Worm (Caenorhabditis elegans) whole organism, L4 larva: ENCODE measurements around the gene wip-1.
A peak's percentile ranks its signal among the peaks of the same experiment; 100 is the strongest.
"Not testable (repeated sequence)": the region's sequence is repeated elsewhere in the genome, so short reads cannot be mapped to it uniquely, and the experiment has no call there.

ENCODE experiments used
- F10B5.3 ChIP-seq: sonication (generic microtip); optimal IDR thresholded peaks from 2 replicates; lab custom pipeline; 2016; ENCODE audit warnings: mild to moderate bottlenecking, missing genetic modification characterization, missing compliant biosample characterization
- F26F4.8 ChIP-seq: fragments of 200-800 bp; sonication (Bioruptor generic); conservative IDR thresholded peaks from 2 replicates; pipeline ENCODE4 v1.3.6; 2022; ENCODE audit warnings: missing genetic modification characterization, missing compliant biosample characterization
- Y5F2A.4 ChIP-seq: fragments of 200-800 bp; sonication (Bioruptor generic); optimal IDR thresholded peaks from 2 replicates; lab custom pipeline; 2018; ENCODE audit warnings: mild to moderate bottlenecking, missing genetic modification characterization, missing compliant biosample characterization
- ZK337.2 ChIP-seq: fragments of 200-800 bp; sonication (Bioruptor generic); IDR thresholded peaks from 2 replicates; pipeline ENCODE4 v1.3.6; 2022; ENCODE audit warnings: missing genetic modification reagents, missing genetic modification characterization, missing compliant biosample characterization
- aha-1 ChIP-seq: fragments of 150-350 bp; peaks from one replicate; lab custom pipeline; 2014; ENCODE audit warnings: missing biosample characterization, missing genetic modification characterization
- attf-4 ChIP-seq: sonication (generic microtip); optimal IDR thresholded peaks from 3 replicates; lab custom pipeline; 2017; ENCODE audit warnings: missing biosample characterization, missing genetic modification characterization
- ceh-32 ChIP-seq: sonication (generic microtip); optimal IDR thresholded peaks from 2 replicates; lab custom pipeline; 2016; ENCODE audit warnings: mild to moderate bottlenecking, missing genetic modification characterization, missing compliant biosample characterization; ENCODE audit not compliant: poor library complexity
- daf-12 ChIP-seq: fragments of 150-350 bp; optimal IDR thresholded peaks from 2 replicates; lab custom pipeline; 2014; ENCODE audit warnings: missing biosample characterization, missing genetic modification reagents, missing genetic modification characterization
- daf-16 ChIP-seq, 3 experiments: sonication (generic microtip); optimal IDR thresholded peaks; 2 replicates each; lab custom pipeline; 2016 to 2017; ENCODE audit warnings: missing genetic modification characterization in 3 of 3, missing genetic modification reagents in 3 of 3, mild to moderate bottlenecking in 2 of 3, missing compliant biosample characterization in 2 of 3, missing biosample characterization in 1 of 3, moderate library complexity in 1 of 3
- daf-19 ChIP-seq: fragments of 200-800 bp; sonication (Bioruptor generic); conservative IDR thresholded peaks from 2 replicates; pipeline ENCODE4 v1.3.6; 2022; ENCODE audit warnings: missing genetic modification characterization, missing compliant biosample characterization
- dmd-6 ChIP-seq: fragments of 200-800 bp; sonication (Bioruptor generic); IDR thresholded peaks from 2 replicates; pipeline ENCODE4 v1.3.6; 2022; ENCODE audit warnings: missing genetic modification reagents, missing genetic modification characterization, missing compliant biosample characterization
- duxl-1 ChIP-seq: sonication (generic microtip); optimal IDR thresholded peaks from 2 replicates; lab custom pipeline; 2016; ENCODE audit warnings: mild to moderate bottlenecking, missing genetic modification characterization, moderate library complexity, missing compliant biosample characterization; ENCODE audit not compliant: poor library complexity
- fos-1 ChIP-seq: fragments of 150-350 bp; optimal IDR thresholded peaks from 2 replicates; lab custom pipeline; 2014; ENCODE audit warnings: missing biosample characterization, missing genetic modification characterization
- hlh-11 ChIP-seq: fragments of 200-800 bp; sonication (Bioruptor generic); optimal IDR thresholded peaks from 2 replicates; lab custom pipeline; 2018; ENCODE audit warnings: mild to moderate bottlenecking, missing genetic modification characterization, missing compliant biosample characterization
- hlh-30 ChIP-seq: sonication (generic microtip); optimal IDR thresholded peaks from 2 replicates; lab custom pipeline; 2017; ENCODE audit warnings: antibody characterized with exemption, mild to moderate bottlenecking, missing genetic modification characterization, missing compliant biosample characterization; ENCODE audit not compliant: insufficient read depth
- hmg-1.1 ChIP-seq: fragments of 200-800 bp; sonication (Bioruptor generic); IDR thresholded peaks from 2 replicates; pipeline ENCODE4 v1.3.6; 2022; ENCODE audit warnings: missing genetic modification reagents, missing genetic modification characterization, missing compliant biosample characterization
- lim-7 ChIP-seq: fragments of 200-800 bp; sonication (Bioruptor generic); IDR thresholded peaks from 2 replicates; pipeline ENCODE4 v1.3.6; 2022; ENCODE audit warnings: missing genetic modification characterization, missing compliant biosample characterization
- mdt-29 ChIP-seq: fragments of 200-800 bp; sonication (Bioruptor generic); IDR thresholded peaks from 2 replicates; pipeline ENCODE4 v1.3.6; 2022; ENCODE audit warnings: missing genetic modification reagents, missing genetic modification characterization, missing compliant biosample characterization
- mep-1 ChIP-seq: fragments of 150-350 bp; sonication (generic microtip); optimal IDR thresholded peaks from 3 replicates; lab custom pipeline; 2014; ENCODE audit warnings: missing biosample characterization, missing genetic modification characterization
- mxl-2 ChIP-seq: fragments of 200-800 bp; sonication (Bioruptor generic); conservative IDR thresholded peaks from 2 replicates; pipeline ENCODE4 v1.3.6; 2022; ENCODE audit warnings: missing genetic modification reagents, missing genetic modification characterization, missing compliant biosample characterization
- mxl-3 ChIP-seq: fragments of 200-800 bp; sonication (Bioruptor generic); optimal IDR thresholded peaks from 2 replicates; lab custom pipeline; 2018; ENCODE audit warnings: mild to moderate bottlenecking, missing genetic modification characterization, missing compliant biosample characterization
- nhr-111 ChIP-seq: fragments of 200-800 bp; sonication (Bioruptor generic); optimal IDR thresholded peaks from 2 replicates; lab custom pipeline; 2018; ENCODE audit warnings: mild to moderate bottlenecking, missing genetic modification characterization, missing compliant biosample characterization
- nhr-25 ChIP-seq: sonication (generic microtip); optimal IDR thresholded peaks from 2 replicates; lab custom pipeline; 2017; ENCODE audit warnings: missing genetic modification characterization, mild to moderate bottlenecking, missing compliant biosample characterization, antibody characterized with exemption, moderate library complexity, borderline replicate concordance; ENCODE audit not compliant: insufficient read depth
- nhr-28 ChIP-seq: fragments of 150-350 bp; optimal IDR thresholded peaks from 2 replicates; lab custom pipeline; 2014; ENCODE audit warnings: missing biosample characterization, missing genetic modification characterization
- nhr-42 ChIP-seq: fragments of 200-800 bp; sonication (Bioruptor generic); IDR thresholded peaks from 2 replicates; pipeline ENCODE4 v1.3.6; 2022; ENCODE audit warnings: missing genetic modification characterization, missing compliant biosample characterization
- nhr-48 ChIP-seq: sonication (generic microtip); optimal IDR thresholded peaks from 2 replicates; lab custom pipeline; 2016; ENCODE audit warnings: mild to moderate bottlenecking, missing genetic modification characterization, missing compliant biosample characterization
- nhr-77 ChIP-seq: fragments of 150-350 bp; optimal IDR thresholded peaks from 2 replicates; lab custom pipeline; 2014; ENCODE audit warnings: missing biosample characterization, missing genetic modification characterization
- pha-4 ChIP-seq, 2 experiments: fragments of 150-350 bp in 1 of 2; fragments of 200-800 bp in 1 of 2; sonication (Bioruptor generic) in 1 of 2; IDR thresholded peaks in 1 of 2; optimal IDR thresholded peaks in 1 of 2; 2 replicates each; pipeline versions ENCODE4 v1.3.6 to Lab custom; 2014 to 2022; ENCODE audit warnings: missing genetic modification characterization in 2 of 2, missing genetic modification reagents in 2 of 2, missing biosample characterization in 1 of 2, missing compliant biosample characterization in 1 of 2
- pqm-1 ChIP-seq: sonication (generic microtip); optimal IDR thresholded peaks from 2 replicates; lab custom pipeline; 2017; ENCODE audit warnings: missing biosample characterization, missing genetic modification characterization
- snpc-1.2 ChIP-seq: fragments of 200-800 bp; sonication (Bioruptor generic); IDR thresholded peaks from 2 replicates; pipeline ENCODE4 v1.3.6; 2022; ENCODE audit warnings: missing genetic modification reagents, missing genetic modification characterization, missing compliant biosample characterization
- spr-1 ChIP-seq: sonication (generic microtip); optimal IDR thresholded peaks from 2 replicates; lab custom pipeline; 2016; ENCODE audit warnings: mild to moderate bottlenecking, missing genetic modification characterization, missing compliant biosample characterization
- spr-3 ChIP-seq: fragments of 200-800 bp; sonication (Bioruptor generic); optimal IDR thresholded peaks from 2 replicates; lab custom pipeline; 2018; ENCODE audit warnings: mild to moderate bottlenecking, missing genetic modification characterization, missing compliant biosample characterization
- tag-97 ChIP-seq: fragments of 200-800 bp; sonication (Bioruptor generic); IDR thresholded peaks from 2 replicates; pipeline ENCODE4 v1.3.6; 2022; ENCODE audit warnings: missing genetic modification characterization, missing compliant biosample characterization
- unc-62 ChIP-seq, 3 experiments: fragments of 150-350 bp in 1 of 3; sonication (generic microtip); optimal IDR thresholded peaks in 2 of 3; peaks in 1 of 3; 1 replicate in 1 of 3; 2 replicates in 2 of 3; lab custom pipeline; 2014 to 2017; ENCODE audit warnings: missing biosample characterization in 3 of 3, missing genetic modification characterization in 3 of 3, missing genetic modification reagents in 3 of 3, missing genotype in 1 of 3
- vab-7 ChIP-seq: fragments of 200-800 bp; sonication (Bioruptor generic); IDR thresholded peaks from 2 replicates; pipeline ENCODE4 v1.3.6; 2022; ENCODE audit warnings: missing genetic modification reagents, missing genetic modification characterization, missing compliant biosample characterization
- zfp-3 ChIP-seq: fragments of 200-800 bp; sonication (Bioruptor generic); conservative IDR thresholded peaks from 2 replicates; pipeline ENCODE4 v1.3.6; 2022; ENCODE audit warnings: missing genetic modification reagents, missing genetic modification characterization, missing compliant biosample characterization
- zip-11 ChIP-seq: fragments of 200-800 bp; sonication (Bioruptor generic); IDR thresholded peaks from 2 replicates; pipeline ENCODE4 v1.3.6; 2022; ENCODE audit warnings: missing genetic modification characterization, missing compliant biosample characterization
- zip-2 ChIP-seq: fragments of 150-350 bp; optimal IDR thresholded peaks from 2 replicates; lab custom pipeline; 2014; ENCODE audit warnings: missing biosample characterization, missing genetic modification characterization

Gene wip-1

ce11 chrIII:5031375-5031836 is 13.0 kb downstream of the wip-1 start (continued):
- TF ChIP-seq zip-11 (0 out of 2 replicates have a peak, but pooled peaks have one; percentile 60), nhr-42 (peak; percentile 50; the same call in 1 of the 2 replicates), unc-62 (GFP tag; optimal IDR thresholded peaks at IDR 0.05 in 1 of 2; lab: Kevin White, UChicago) (peak in 1 of 2 experiments; percentile 76), lim-7 (GFP tag; lab: Robert Waterston, UW) (peak; percentile 78), mep-1 (tag; lab: Kevin White, UChicago) (peak; percentile 85), duxl-1 (tag; lab: Kevin White, UChicago) (peak; percentile 47), aha-1 (tag; lab: Kevin White, UChicago) (peak; percentile 93), daf-16 (GFP tag; optimal IDR thresholded peaks at IDR 0.05; lab: Kevin White, UChicago) (peak; percentile 71 to 85), daf-16 (tag; optimal IDR thresholded peaks at IDR 0.05; lab: Kevin White, UChicago) (peak; percentile 25), zfp-3 (0 out of 2 replicates have a peak, but pooled peaks have one; percentile 54), spr-1 (tag; lab: Kevin White, UChicago) (peak; percentile 81), mxl-3 (GFP tag; lab: Kevin White, UChicago) (peak; percentile 91), nhr-28 (peak; percentile 31), zip-2 (tag; lab: Kevin White, UChicago) (peak; percentile 24), Y5F2A.4 (GFP tag; lab: Kevin White, UChicago) (peak; percentile 70), vab-7 (GFP tag; lab: Robert Waterston, UW) (peak; percentile 72), hlh-30 (tag; lab: Kevin White, UChicago) (peak; percentile 65), hlh-11 (tag; lab: Kevin White, UChicago) (peak; percentile 76), F10B5.3 (tag; lab: Kevin White, UChicago) (peak; percentile 70), dmd-6 (GFP tag; lab: Robert Waterston, UW) (peak; percentile 88), nhr-77 (tag; lab: Kevin White, UChicago) (peak; percentile 8)
- not testable (repeated sequence) for TF ChIP-seq unc-62 (tag; optimal IDR thresholded peaks at IDR 0.05; lab: Kevin White, UChicago)

ce11 chrIII:5036158-5036557 is 17.7 kb downstream of the wip-1 start, which contains the start of gene C45G9.6:
TSS of gene C45G9.6 (plus strand) at chrIII:5036458.
- no peak for TF ChIP-seq ZK337.2
- no peak for TF ChIP-seq hmg-1.1 (GFP tag; lab: Robert Waterston, UW)
- TF ChIP-seq snpc-1.2 (GFP tag; lab: Robert Waterston, UW) = no peak
- TF ChIP-seq mxl-2 (GFP tag; lab: Robert Waterston, UW) = no peak
- no peak for TF ChIP-seq nhr-25 (tag; lab: Kevin White, UChicago)
- no peak for TF ChIP-seq attf-4 (tag; lab: Kevin White, UChicago)
- TF ChIP-seq tag-97 (GFP tag; lab: Robert Waterston, UW) = no peak
- no peak for TF ChIP-seq nhr-111
- TF ChIP-seq fos-1 (tag; lab: Kevin White, UChicago) = no peak
- TF ChIP-seq duxl-1 (tag; lab: Kevin White, UChicago) = no peak
- no peak for TF ChIP-seq F26F4.8 (GFP tag; lab: Robert Waterston, UW)
- no peak for TF ChIP-seq daf-19 (GFP tag; lab: Robert Waterston, UW)
- no peak for TF ChIP-seq pqm-1
- no peak for TF ChIP-seq pha-4 (GFP tag; IDR thresholded peaks at IDR 0.05; lab: Robert Waterston, UW)
- TF ChIP-seq pha-4 (tag; optimal IDR thresholded peaks at IDR 0.05; lab: Kevin White, UChicago) = no peak
- TF ChIP-seq daf-12 = no peak
- no peak for TF ChIP-seq nhr-48 (tag; lab: Kevin White, UChicago)
- no peak for TF ChIP-seq nhr-28
- no peak for TF ChIP-seq mdt-29 (GFP tag; lab: Robert Waterston, UW)
- TF ChIP-seq spr-3 (GFP tag; lab: Kevin White, UChicago) = no peak
- TF ChIP-seq ceh-32 (tag; lab: Kevin White, UChicago) = no peak
- TF ChIP-seq, all 104 proteins: peak for 0
